Worm (Caenorhabditis elegans) whole organism, early embryonic: ENCODE measurements around the gene clec-73.
"Not testable (repeated sequence)": the region's sequence is repeated elsewhere in the genome, so short reads cannot be mapped to it uniquely, and the experiment has no call there.

Experiments used
- B0310.2 ChIP-seq: sonication (generic microtip); optimal IDR thresholded peaks from 2 replicates; lab custom pipeline; 2016; ENCODE audit warnings: mild to moderate bottlenecking, missing genetic modification characterization, missing compliant biosample characterization
- F13C5.2 ChIP-seq: sonication (generic microtip); optimal IDR thresholded peaks from 2 replicates; lab custom pipeline; 2017; ENCODE audit warnings: mild to moderate bottlenecking, missing genetic modification characterization, inconsistent platforms, missing compliant biosample characterization
- aly-1 ChIP-seq: sonication (generic microtip); optimal IDR thresholded peaks from 2 replicates; lab custom pipeline; 2016; ENCODE audit warnings: missing genetic modification characterization, missing compliant biosample characterization
- ama-1 ChIP-seq: fragments of 150-350 bp; optimal IDR thresholded peaks from 2 replicates; lab custom pipeline; 2014
- ceh-13 ChIP-seq: fragments of 200-800 bp; sonication (Bioruptor generic); optimal IDR thresholded peaks from 2 replicates; lab custom pipeline; 2018; ENCODE audit warnings: mild to moderate bottlenecking, missing genetic modification characterization, missing compliant biosample characterization
- ceh-36 ChIP-seq: sonication (generic microtip); optimal IDR thresholded peaks from 2 replicates; lab custom pipeline; 2016; ENCODE audit warnings: missing genetic modification characterization, inconsistent platforms, missing compliant biosample characterization
- ets-7 ChIP-seq: sonication (generic microtip); optimal IDR thresholded peaks from 2 replicates; lab custom pipeline; 2016; ENCODE audit warnings: missing genotype, missing genetic modification characterization, missing compliant biosample characterization
- flt-1 ChIP-seq: fragments of 200-800 bp; sonication (Bioruptor generic); IDR thresholded peaks from 2 replicates; pipeline ENCODE4 v1.3.6; 2022; ENCODE audit warnings: missing genetic modification characterization, missing compliant biosample characterization
- hmbx-1 ChIP-seq: sonication (generic microtip); optimal IDR thresholded peaks from 2 replicates; lab custom pipeline; 2016; ENCODE audit warnings: mild to moderate bottlenecking, missing genetic modification characterization, missing compliant biosample characterization
- hmg-4 ChIP-seq: fragments of 200-800 bp; sonication (Bioruptor generic); optimal IDR thresholded peaks from 2 replicates; lab custom pipeline; 2018; ENCODE audit warnings: mild to moderate bottlenecking, missing genetic modification characterization, missing compliant biosample characterization
- hnd-1 ChIP-seq: sonication (generic microtip); optimal IDR thresholded peaks from 2 replicates; lab custom pipeline; 2016; ENCODE audit warnings: missing genetic modification characterization, missing compliant biosample characterization
- pes-1 ChIP-seq: fragments of 200-800 bp; sonication (Bioruptor generic); IDR thresholded peaks from 2 replicates; pipeline ENCODE4 v1.3.6; 2022; ENCODE audit warnings: missing genetic modification reagents, missing genetic modification characterization, missing compliant biosample characterization
- scrt-1 ChIP-seq: fragments of 200-800 bp; sonication (Bioruptor generic); IDR thresholded peaks from 2 replicates; pipeline ENCODE4 v1.3.6; 2022; ENCODE audit warnings: missing genetic modification characterization, missing compliant biosample characterization
- sea-1 ChIP-seq: fragments of 200-800 bp; sonication (Bioruptor generic); conservative IDR thresholded peaks from 2 replicates; pipeline ENCODE4 v1.3.6; 2022; ENCODE audit warnings: missing genetic modification characterization, missing compliant biosample characterization
- tbx-11 ChIP-seq: fragments of 200-800 bp; sonication (Bioruptor generic); IDR thresholded peaks from 2 replicates; pipeline ENCODE4 v1.3.6; 2022; ENCODE audit warnings: missing genetic modification characterization, missing compliant biosample characterization
- tbx-37 ChIP-seq: fragments of 200-800 bp; sonication (Bioruptor generic); conservative IDR thresholded peaks from 2 replicates; pipeline ENCODE4 v1.3.6; 2022; ENCODE audit warnings: missing genetic modification reagents, missing genetic modification characterization, missing compliant biosample characterization
- tra-4 ChIP-seq: sonication (generic microtip); optimal IDR thresholded peaks from 2 replicates; lab custom pipeline; 2017; ENCODE audit warnings: missing genetic modification characterization, missing compliant biosample characterization

Gene clec-73

DNA sequence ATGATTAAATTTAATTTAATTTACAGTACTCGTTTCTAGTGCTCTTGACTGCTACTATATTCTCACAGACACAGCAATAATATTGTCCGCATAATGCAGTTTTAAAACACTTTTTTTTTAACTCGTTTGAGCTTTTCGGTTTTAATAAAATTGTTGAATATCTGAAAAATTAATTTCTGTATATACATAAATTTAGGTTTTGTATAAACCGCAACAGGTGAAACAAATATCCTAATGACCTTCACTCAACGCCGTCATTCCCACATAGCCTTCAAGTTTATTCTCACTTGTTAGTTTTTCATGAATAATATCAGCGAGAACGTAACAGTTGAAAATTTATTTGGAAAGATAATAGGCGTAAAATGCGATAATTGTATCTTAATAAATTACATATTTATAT is 36.5 kb downstream of the clec-73 start, which contains the start of gene srz-19:
TSS of gene srz-19 (plus strand) at position 301 of the 400 bp plus-strand sequence.
- no peak for TF ChIP-seq ets-7 (tag; lab: Kevin White, UChicago)
- no peak for TF ChIP-seq tra-4 (tag; lab: Kevin White, UChicago)
- no peak for TF ChIP-seq aly-1 (tag; lab: Kevin White, UChicago)
- no peak for TF ChIP-seq tbx-11
- TF ChIP-seq sea-1 (GFP tag; lab: Robert Waterston, UW) = no peak
- no peak for TF ChIP-seq F13C5.2 (tag; lab: Kevin White, UChicago)
- no peak for TF ChIP-seq B0310.2 (tag; lab: Kevin White, UChicago)
- no peak for TF ChIP-seq flt-1
- no peak for TF ChIP-seq tbx-37
- TF ChIP-seq scrt-1 (GFP tag; lab: Robert Waterston, UW) = no peak
- TF ChIP-seq hnd-1 (tag; lab: Kevin White, UChicago) = no peak
- TF ChIP-seq ceh-36 (tag; lab: Kevin White, UChicago) = no peak

DNA sequence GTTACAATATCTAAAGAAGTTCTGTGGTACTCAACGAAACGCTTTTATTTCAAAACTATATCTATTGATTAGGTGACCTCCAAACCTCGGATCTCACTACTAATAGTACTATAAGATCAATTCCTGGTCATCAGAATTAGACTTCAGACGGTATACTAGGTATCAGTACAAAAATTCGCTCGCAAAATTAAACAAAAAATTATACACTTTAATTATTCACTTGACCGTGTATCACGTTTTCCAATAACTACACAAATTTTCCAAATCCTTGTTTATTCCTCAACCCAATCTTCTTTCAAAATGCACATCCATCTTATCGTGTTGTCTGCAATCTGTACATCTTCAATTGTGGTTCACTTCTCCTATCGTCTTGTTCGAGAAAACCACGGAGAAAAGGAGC is 37.8 kb downstream of the clec-73 start, which contains the start of gene F56D6.23:
TSS of gene F56D6.23 (plus strand) at position 301 of the 400 bp plus-strand sequence.
- TF ChIP-seq flt-1 (no peak), ets-7 (tag; lab: Kevin White, UChicago) (no peak), aly-1 (tag; lab: Kevin White, UChicago) (no peak), F13C5.2 (tag; lab: Kevin White, UChicago) (no peak), tra-4 (tag; lab: Kevin White, UChicago) (no peak), hmg-4 (no peak), scrt-1 (GFP tag; lab: Robert Waterston, UW) (no peak), pes-1 (GFP tag; lab: Robert Waterston, UW) (no peak), hmbx-1 (tag; lab: Kevin White, UChicago) (no peak), tbx-37 (no peak), ceh-36 (tag; lab: Kevin White, UChicago) (no peak), sea-1 (GFP tag; lab: Robert Waterston, UW) (no peak), hnd-1 (tag; lab: Kevin White, UChicago) (no peak), ceh-13 (no peak), B0310.2 (tag; lab: Kevin White, UChicago) (no peak), tbx-11 (no peak), ama-1 (lab: Kevin White, UChicago) (no peak)

DNA sequence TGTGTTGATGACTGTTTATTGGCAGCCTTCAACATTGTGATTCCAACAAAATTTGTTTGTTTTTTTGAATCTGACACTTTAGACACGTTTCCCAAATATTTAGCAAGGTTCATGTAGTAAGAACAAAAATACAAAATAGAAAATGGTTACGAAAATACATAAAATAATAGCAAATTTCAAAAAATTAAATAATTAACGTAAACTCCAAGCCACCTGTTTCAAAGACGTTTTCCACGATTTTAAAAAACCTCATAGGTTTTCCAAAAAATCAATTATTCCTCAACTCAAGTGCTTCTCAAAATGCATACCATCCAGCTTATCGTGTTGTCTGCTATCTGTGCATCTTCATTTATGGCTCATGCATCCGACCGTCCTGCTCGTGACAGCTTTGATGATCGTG is 38.6 kb downstream of the clec-73 start, which contains the start of gene F56D6.14:
TSS of gene F56D6.14 (plus strand) at position 301 of the 400 bp plus-strand sequence.
- no peak for TF ChIP-seq ceh-36 (tag; lab: Kevin White, UChicago)

DNA sequence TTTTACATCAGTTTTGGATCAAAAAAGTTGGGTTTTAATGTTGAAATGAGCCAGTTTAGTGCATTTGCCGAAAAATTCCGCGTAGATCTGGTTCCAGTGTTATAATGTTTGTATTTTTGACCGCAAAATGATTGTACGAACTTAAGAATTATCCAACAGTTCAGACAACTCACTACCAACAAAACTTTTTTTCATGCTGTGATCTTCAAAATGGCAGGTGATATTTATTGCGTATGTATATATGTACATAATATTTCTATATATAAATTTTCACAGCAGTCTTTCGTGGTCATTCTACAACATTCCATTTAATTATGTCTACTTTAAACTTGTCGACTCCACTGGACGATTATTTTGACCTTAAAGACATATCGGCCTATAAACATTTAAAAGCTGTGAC is 40.7 kb downstream of the clec-73 start, which contains the start of gene srz-20:
TSS of gene srz-20 (plus strand) at position 301 of the 400 bp plus-strand sequence.
- no peak for TF ChIP-seq scrt-1 (GFP tag; lab: Robert Waterston, UW)
- TF ChIP-seq ceh-13 = no peak
- no peak for TF ChIP-seq B0310.2 (tag; lab: Kevin White, UChicago)
- TF ChIP-seq hmbx-1 (tag; lab: Kevin White, UChicago) = no peak
- TF ChIP-seq flt-1 = no peak
- no peak for TF ChIP-seq aly-1 (tag; lab: Kevin White, UChicago)
- TF ChIP-seq ets-7 (tag; lab: Kevin White, UChicago) = no peak
- no peak for TF ChIP-seq tbx-11
- TF ChIP-seq hnd-1 (tag; lab: Kevin White, UChicago) = no peak
- TF ChIP-seq pes-1 (GFP tag; lab: Robert Waterston, UW) = no peak
- no peak for TF ChIP-seq ceh-36 (tag; lab: Kevin White, UChicago)
- no peak for TF ChIP-seq sea-1 (GFP tag; lab: Robert Waterston, UW)
- no peak for TF ChIP-seq ama-1 (lab: Kevin White, UChicago)
- no peak for TF ChIP-seq hmg-4
- TF ChIP-seq tra-4 (tag; lab: Kevin White, UChicago) = no peak
- no peak for TF ChIP-seq tbx-37

DNA sequence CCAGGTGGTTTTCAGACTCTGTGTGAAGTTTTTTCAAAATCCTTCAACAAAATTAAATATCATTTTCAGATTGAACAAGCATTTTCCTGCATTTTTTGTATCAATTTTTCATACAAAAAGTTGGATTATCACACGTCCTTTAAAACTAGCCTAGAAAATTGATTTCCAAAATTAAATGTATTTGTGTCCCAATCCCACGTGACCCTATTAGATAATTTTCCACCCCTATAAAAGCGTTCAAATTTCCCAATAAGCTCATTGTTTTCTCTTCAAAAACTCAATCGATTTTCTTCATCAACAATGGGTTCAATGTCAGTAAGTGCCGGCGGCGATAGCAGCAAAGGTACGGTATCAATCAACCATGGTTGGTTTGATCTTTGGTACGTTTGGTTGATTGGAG is 41.5 kb downstream of the clec-73 start, which contains the start of gene F56D6.19:
TSS of gene F56D6.19 (plus strand) at position 301 of the 400 bp plus-strand sequence.
- TF ChIP-seq aly-1 (tag; lab: Kevin White, UChicago) = no peak
- TF ChIP-seq scrt-1 (GFP tag; lab: Robert Waterston, UW) = no peak
- TF ChIP-seq sea-1 (GFP tag; lab: Robert Waterston, UW) = no peak
- no peak for TF ChIP-seq ama-1 (lab: Kevin White, UChicago)

DNA sequence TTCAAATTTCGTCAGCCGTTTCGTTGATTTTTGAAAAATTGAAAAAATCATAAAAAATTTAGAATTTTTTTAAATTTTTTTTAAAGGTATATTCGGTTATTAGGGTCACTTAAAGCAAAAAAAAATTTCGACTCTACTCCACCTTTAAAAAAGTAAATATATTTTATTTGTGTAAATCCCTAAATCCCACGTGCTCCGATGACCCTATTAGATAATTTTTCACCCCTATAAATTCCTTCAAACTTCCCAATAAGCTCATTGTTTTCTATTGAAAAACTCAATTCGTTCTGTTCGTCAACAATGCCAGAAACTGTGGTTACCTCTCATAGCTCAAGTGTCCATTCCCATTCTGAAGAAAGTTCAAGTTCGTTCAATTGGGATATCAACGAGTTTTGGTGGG is 43.4 kb downstream of the clec-73 start, which contains the start of gene F56D6.20:
TSS of gene F56D6.20 (plus strand) at position 301 of the 400 bp plus-strand sequence.
- no peak for TF ChIP-seq ceh-36 (tag; lab: Kevin White, UChicago)
- no peak for TF ChIP-seq tra-4 (tag; lab: Kevin White, UChicago)

DNA sequence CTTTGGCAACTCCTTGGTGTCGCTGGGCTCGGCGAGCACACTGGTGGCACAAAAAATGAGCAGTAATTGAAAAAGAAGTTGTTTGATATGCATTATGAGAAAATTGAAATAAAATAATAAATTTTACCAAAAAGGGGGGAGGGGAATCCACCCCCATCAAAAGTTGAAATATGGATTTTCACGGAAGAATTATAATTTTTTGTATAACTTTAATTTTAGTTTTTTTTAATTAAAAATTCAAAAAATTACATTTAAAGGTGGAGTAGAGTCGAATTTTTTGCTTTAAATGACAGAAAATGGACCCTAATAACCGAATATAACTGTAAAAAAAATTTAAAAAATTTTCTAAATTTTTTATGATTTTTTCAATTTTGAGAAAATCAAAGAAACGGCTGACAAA is 44.1 kb downstream of the clec-73 start, which contains the start of gene F56D6.18:
TSS of gene F56D6.18 (minus strand) at position 101 of the 400 bp plus-strand sequence.
- TF ChIP-seq tbx-37; ets-7 (tag; lab: Kevin White, UChicago); ceh-13: not testable (repeated sequence)

DNA sequence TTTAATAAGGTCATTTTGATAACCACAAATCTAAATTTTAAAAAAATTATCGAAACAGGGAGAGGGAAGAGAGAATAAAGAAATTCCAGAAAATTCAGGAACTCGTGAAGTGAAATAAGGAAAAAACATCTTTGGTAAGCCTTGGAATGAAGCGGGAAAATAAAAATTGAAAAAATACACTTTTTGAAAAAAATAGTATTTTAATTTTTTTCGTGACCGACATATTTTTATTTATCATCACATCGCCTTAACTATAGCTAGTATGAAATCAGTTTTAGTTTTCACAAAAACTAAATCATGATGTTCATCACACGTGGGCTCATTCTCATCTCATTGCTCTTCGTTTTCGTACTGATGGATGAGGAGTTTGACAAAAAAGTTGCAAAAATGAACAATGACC is 46.9 kb downstream of the clec-73 start, which contains the start of gene F56D6.13:
TSS of gene F56D6.13 (plus strand) at position 301 of the 400 bp plus-strand sequence.
- TF ChIP-seq tbx-37 = no peak
- no peak for TF ChIP-seq ama-1 (lab: Kevin White, UChicago)
- TF ChIP-seq pes-1 (GFP tag; lab: Robert Waterston, UW) = no peak
- no peak for TF ChIP-seq ets-7 (tag; lab: Kevin White, UChicago)
- no peak for TF ChIP-seq aly-1 (tag; lab: Kevin White, UChicago)
